Fruit fly (Drosophila melanogaster): ENCODE measurements around the gene CG44774.

CG44774 gene

DNA sequence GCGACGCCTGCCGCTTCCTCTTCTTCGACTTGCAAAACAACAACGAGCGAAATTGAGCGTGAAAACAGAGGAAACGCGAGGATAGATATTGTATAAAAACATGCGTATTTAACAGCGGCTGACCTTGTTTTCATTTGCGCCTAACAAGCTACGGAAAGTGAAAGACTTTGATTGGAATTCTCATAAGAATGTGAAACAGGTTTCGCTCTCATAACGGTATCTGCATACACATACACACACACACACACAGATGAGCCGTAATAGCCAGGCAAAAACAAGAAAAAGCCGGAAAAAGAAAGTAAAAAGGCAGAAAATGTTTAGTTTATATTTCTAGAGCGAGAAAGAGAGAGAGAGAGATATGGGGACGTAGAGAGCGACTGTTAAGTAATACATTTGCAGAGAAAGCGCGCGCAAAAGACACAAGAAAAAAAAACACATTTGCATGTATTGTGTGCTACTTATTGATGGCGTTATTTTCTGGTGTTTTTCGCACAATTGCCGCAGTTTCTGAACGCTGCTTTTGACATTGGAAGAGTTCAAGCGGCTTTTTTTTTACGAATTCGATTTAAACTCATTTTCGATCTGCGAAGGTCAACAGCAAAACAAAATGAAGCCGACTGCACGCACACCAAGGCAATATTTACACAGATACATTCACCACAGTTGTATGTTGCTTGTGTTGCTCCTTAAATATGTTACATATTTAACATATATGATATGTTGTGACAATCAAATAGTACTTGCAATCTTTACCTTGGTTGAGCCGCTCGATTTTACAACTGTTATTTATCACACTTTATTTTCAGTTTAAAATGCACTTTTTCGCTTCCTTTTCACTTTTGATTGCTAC, 458 bp downstream of the CG44774 start (continued):
- no peak; the same call in 1 of the 2 replicates for TF ChIP-seq E2f2 (GFP tag; IDR thresholded peaks at IDR 0.05)
- TF ChIP-seq fu2 (GFP tag; optimal IDR thresholded peaks at IDR 0.05): no peak
- TF ChIP-seq CG31388 (GFP tag; optimal IDR thresholded peaks at IDR 0.05): no peak
- no peak for TF ChIP-seq CG6654 (GFP tag; optimal IDR thresholded peaks at IDR 0.05)
- no peak for TF ChIP-seq Myb (GFP tag; optimal IDR thresholded peaks at IDR 0.05)
- TF ChIP-seq CG9797 (GFP tag; optimal IDR thresholded peaks at IDR 0.05): no peak
- no peak for TF ChIP-seq yki (optimal IDR thresholded peaks at IDR 0.05)
- TF ChIP-seq dpn (GFP tag; optimal IDR thresholded peaks at IDR 0.05): no peak
- no peak for TF ChIP-seq CG4854 (GFP tag; optimal IDR thresholded peaks at IDR 0.05)
- no peak for TF ChIP-seq ase (GFP tag; IDR thresholded peaks at IDR 0.05)
- TF ChIP-seq abd-A (tag; optimal IDR thresholded peaks at IDR 0.05): no peak
- TF ChIP-seq bab2 (GFP tag; optimal IDR thresholded peaks at IDR 0.05): no peak
- TF ChIP-seq cg (GFP tag; optimal IDR thresholded peaks at IDR 0.05): peak; percentile 82
- no peak for TF ChIP-seq CG10209 (GFP tag; optimal IDR thresholded peaks at IDR 0.05)
- no peak for TF ChIP-seq repo (GFP tag; optimal IDR thresholded peaks at IDR 0.05)
- no peak for TF ChIP-seq CG3838 (GFP tag; optimal IDR thresholded peaks at IDR 0.05)
- TF ChIP-seq CG3995 (GFP tag; optimal IDR thresholded peaks at IDR 0.05): peak; percentile 18
- peak; percentile 2 for TF ChIP-seq CG33557 (GFP tag; optimal IDR thresholded peaks at IDR 0.05)

- TF ChIP-seq twi (tag; optimal IDR thresholded peaks at IDR 0.05) (peak; percentile 51), CG17359 (tag; optimal IDR thresholded peaks at IDR 0.05) (peak; percentile 9), sr (GFP tag; IDR thresholded peaks at IDR 0.05) (no peak), CG10543 (GFP tag; optimal IDR thresholded peaks at IDR 0.05) (no peak), exex (tag; optimal IDR thresholded peaks at IDR 0.05) (no peak), sna (GFP tag; IDR thresholded peaks at IDR 0.05; ENCODE audit: partially characterized antibody) (no peak), cwo (GFP tag; optimal IDR thresholded peaks at IDR 0.05) (peak; percentile 80), HLHmδ (GFP tag; optimal IDR thresholded peaks at IDR 0.05) (peak; percentile 29), ken (GFP tag; IDR thresholded peaks at IDR 0.05) (no peak), salm (tag; optimal IDR thresholded peaks at IDR 0.05) (no peak), Optix (GFP tag; IDR thresholded peaks at IDR 0.05) (no peak), CG4854 (GFP tag; optimal IDR thresholded peaks at IDR 0.05) (no peak), wek (GFP tag; optimal IDR thresholded peaks at IDR 0.05) (peak; percentile 21), CG3995 (GFP tag; optimal IDR thresholded peaks at IDR 0.05) (peak; percentile 79), crp (GFP tag; optimal IDR thresholded peaks at IDR 0.05) (peak in 1 of 2 experiments; percentile 58), chif (GFP tag; optimal IDR thresholded peaks at IDR 0.05) (no peak), CG1603 (tag; optimal IDR thresholded peaks at IDR 0.05) (peak; percentile 18), CG34376 (GFP tag; optimal IDR thresholded peaks at IDR 0.05) (no peak), prd (optimal IDR thresholded peaks at IDR 0.05) (no peak), prd (GFP tag; IDR thresholded peaks at IDR 0.05) (no peak), Sox100B (GFP tag; optimal IDR thresholded peaks at IDR 0.05) (no peak), cg (GFP tag; optimal IDR thresholded peaks at IDR 0.05) (peak; percentile 57), lbe (GFP tag; optimal IDR thresholded peaks at IDR 0.05) (peak; percentile 16), psq (GFP tag; optimal IDR thresholded peaks at IDR 0.05) (peak; percentile 95), pzg (GFP tag; optimal IDR thresholded peaks at IDR 0.05) (peak; percentile 57), BtbVII (GFP tag; optimal IDR thresholded peaks at IDR 0.05) (peak; percentile 27), CG8290 (GFP tag; optimal IDR thresholded peaks at IDR 0.05) (peak; percentile 88), CG8290 (tag; optimal IDR thresholded peaks at IDR 0.05) (peak; percentile 87 to 88), BEAF-32 (GFP tag; optimal IDR thresholded peaks at IDR 0.05) (peak; percentile 78), nom (GFP tag; optimal IDR thresholded peaks at IDR 0.05) (peak; percentile 19), CG2678 (tag; optimal IDR thresholded peaks at IDR 0.05) (no peak)
These were observed 1.7 kb downstream of the CG44774 start for dm6 chrX:4935979-4936843.
